Worm (Caenorhabditis elegans): ENCODE results near the gene kin-20.

Gene kin-20

DNA sequence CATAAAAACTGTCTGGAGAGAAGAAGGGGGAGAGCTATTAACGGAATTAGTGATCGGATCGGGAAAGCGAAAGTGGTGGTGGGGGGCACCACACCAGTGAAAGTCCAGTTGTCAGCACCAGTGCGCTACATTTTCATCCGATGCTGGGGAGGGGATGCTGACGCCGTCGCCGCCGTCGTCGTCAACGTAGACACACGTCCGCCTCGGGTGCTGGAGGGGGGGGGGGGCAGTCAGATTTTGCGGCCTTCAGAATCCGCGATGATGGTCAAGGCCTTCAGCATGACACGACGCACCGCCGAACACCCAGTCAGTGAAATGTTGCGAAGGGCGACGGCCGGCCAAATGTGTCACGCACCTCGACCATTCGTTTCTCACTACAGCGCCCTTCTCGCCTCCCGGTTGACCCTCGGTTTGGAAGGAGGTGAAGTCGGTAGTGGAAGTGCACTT lies 32.8 kb upstream of the kin-20 start:
- no peak for TF ChIP-seq pha-4 (tag; optimal IDR thresholded peaks at IDR 0.05)
- peak; percentile 66 for TF ChIP-seq lsy-12 (tag; optimal IDR thresholded peaks at IDR 0.05)
- peak; percentile 8 for TF ChIP-seq tbx-2 (tag; optimal IDR thresholded peaks at IDR 0.05)
- TF ChIP-seq nhr-23 (tag; optimal IDR thresholded peaks at IDR 0.05) = peak; percentile 85
- TF ChIP-seq elt-3 (tag; optimal IDR thresholded peaks at IDR 0.05) = peak in 1 of 3 experiments; percentile 11
- TF ChIP-seq nhr-25 (tag; optimal IDR thresholded peaks at IDR 0.05) = peak; percentile 86

DNA sequence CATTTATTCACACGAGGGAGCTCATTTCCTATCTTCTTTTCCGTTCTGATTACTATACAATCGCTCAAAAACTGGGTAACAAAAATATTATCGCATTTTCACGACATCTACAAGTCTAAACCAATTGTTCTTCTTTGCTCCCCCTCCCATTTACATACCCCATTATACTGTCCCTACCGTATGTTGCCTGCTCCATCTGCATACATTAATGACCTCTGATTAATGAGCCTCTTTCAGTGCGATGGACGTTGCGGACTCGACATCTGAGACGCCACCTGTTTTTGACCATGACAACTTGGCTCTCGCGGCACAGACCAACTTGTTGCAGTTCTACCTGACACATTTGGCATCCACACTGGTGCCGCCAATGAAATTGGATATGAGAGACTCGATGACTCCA lies 31.6 kb upstream of the kin-20 start, which contains the start of gene nhr-91:
Gene nhr-91 (plus strand): TSS at position 232 of the 400 bp plus-strand sequence.
- no peak for TF ChIP-seq lsy-12 (tag; optimal IDR thresholded peaks at IDR 0.05)
- TF ChIP-seq fkh-2 (tag; optimal IDR thresholded peaks at IDR 0.05) = no peak
- TF ChIP-seq lin-15B (tag; optimal IDR thresholded peaks at IDR 0.05) = no peak
- no peak for TF ChIP-seq tbx-2 (tag; optimal IDR thresholded peaks at IDR 0.05)
- TF ChIP-seq lin-39 (tag; optimal IDR thresholded peaks at IDR 0.05) = no peak
- no peak for TF ChIP-seq ceh-28 (tag; optimal IDR thresholded peaks at IDR 0.05)
- TF ChIP-seq nhr-67 (tag; optimal IDR thresholded peaks at IDR 0.05) = no peak
- TF ChIP-seq nhr-23 (tag; optimal IDR thresholded peaks at IDR 0.05) = no peak
- no peak for TF ChIP-seq egl-27 (tag; optimal IDR thresholded peaks at IDR 0.05)
- no peak for TF ChIP-seq nhr-43 (tag; optimal IDR thresholded peaks at IDR 0.05; ENCODE audit: poor library complexity, severe bottlenecking)
- no peak for TF ChIP-seq eor-1 (tag; optimal IDR thresholded peaks at IDR 0.05)
- no peak for TF ChIP-seq ama-1 (optimal IDR thresholded peaks at IDR 0.05)
- no peak for TF ChIP-seq daf-12 (tag; optimal IDR thresholded peaks at IDR 0.05)
- no peak for TF ChIP-seq mdl-1 (tag; optimal IDR thresholded peaks at IDR 0.05)

DNA sequence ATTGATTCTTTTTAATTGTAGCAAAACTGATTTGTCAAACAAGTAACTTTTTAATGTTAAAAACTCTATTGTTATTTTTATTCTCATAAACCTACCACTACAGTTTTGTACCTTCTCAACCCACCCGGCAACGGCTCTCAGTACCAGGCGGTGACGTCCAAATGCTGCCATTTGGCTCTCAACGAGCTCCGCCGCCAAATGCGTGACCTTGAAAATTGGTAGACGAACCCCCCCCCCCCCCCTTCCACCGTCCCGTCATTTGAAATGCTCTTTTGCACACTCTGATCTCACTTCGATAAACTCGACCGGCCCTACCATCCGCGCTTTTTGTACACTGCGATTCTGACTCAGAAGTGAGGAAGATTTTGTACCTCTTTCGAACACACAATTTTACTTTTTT lies 31.1 kb upstream of the kin-20 start:
- TF ChIP-seq nhr-43 (tag; optimal IDR thresholded peaks at IDR 0.05; ENCODE audit: poor library complexity, severe bottlenecking) (no peak), jun-1 (tag; optimal IDR thresholded peaks at IDR 0.05) (no peak), elt-3 (tag; optimal IDR thresholded peaks at IDR 0.05) (no peak), unc-62 (GFP tag; optimal IDR thresholded peaks at IDR 0.05) (no peak), tbx-2 (tag; optimal IDR thresholded peaks at IDR 0.05) (no peak), mml-1 (tag; optimal IDR thresholded peaks at IDR 0.05) (no peak), nhr-76 (tag; optimal IDR thresholded peaks at IDR 0.05) (no peak), ama-1 (optimal IDR thresholded peaks at IDR 0.05) (no peak), nhr-25 (tag; optimal IDR thresholded peaks at IDR 0.05) (no peak), egl-27 (tag; optimal IDR thresholded peaks at IDR 0.05) (no peak), snpc-4 (tag; optimal IDR thresholded peaks at IDR 0.05) (no peak), fkh-10 (GFP tag; optimal IDR thresholded peaks at IDR 0.05) (no peak), hmg-11 (tag; optimal IDR thresholded peaks at IDR 0.05) (no peak), aly-2 (tag; optimal IDR thresholded peaks at IDR 0.05) (no peak), ztf-11 (tag; optimal IDR thresholded peaks at IDR 0.05) (no peak), lin-15B (tag; optimal IDR thresholded peaks at IDR 0.05) (no peak)

DNA sequence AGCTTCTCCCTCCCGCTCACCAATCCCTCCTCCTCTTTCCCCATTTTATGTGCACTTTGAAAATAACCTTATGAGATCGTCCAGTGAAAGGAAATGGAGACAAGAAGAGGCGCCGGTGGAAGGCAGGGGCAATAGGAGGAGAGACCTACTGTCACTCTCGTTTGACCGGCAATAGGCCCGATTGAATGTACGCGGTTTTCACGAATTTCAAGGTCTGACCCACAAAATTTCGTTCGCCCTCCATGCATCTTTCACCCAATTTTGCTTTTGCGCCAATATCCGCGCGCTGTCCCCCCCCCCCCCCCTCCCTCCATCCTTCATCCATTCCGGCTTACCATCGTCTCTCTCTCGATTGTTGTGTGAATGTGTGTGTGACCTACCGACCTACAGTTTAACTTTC lies 30.1 kb upstream of the kin-20 start:
- no peak for TF ChIP-seq ama-1 (optimal IDR thresholded peaks at IDR 0.05)
- TF ChIP-seq nhr-25 (tag; optimal IDR thresholded peaks at IDR 0.05) = peak; percentile 4
- TF ChIP-seq nhr-23 (tag; optimal IDR thresholded peaks at IDR 0.05) = peak; percentile 77
- no peak for TF ChIP-seq sea-2 (GFP tag; optimal IDR thresholded peaks at IDR 0.05)
- no peak for TF ChIP-seq pqm-1 (tag; optimal IDR thresholded peaks at IDR 0.05)

DNA sequence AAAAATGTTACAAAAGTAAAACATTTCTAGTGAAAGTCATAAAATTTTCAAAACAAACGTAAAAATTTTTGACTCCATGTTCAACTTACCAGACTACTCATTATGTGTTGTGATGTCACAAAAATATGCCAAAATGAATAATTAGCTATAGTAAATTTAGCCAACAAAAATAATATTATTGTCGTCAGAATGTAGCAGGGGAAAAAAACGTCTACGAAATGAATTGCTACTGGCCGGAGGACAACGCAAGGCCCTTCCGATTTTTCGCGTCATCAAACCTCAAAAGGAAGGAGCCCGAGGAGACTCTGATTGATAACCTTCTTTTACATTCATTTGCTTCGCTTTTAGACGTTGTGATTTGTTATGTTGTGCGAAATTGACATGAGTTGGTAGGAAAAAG lies 25.3 kb upstream of the kin-20 start, which contains the start of gene ser-2:
Gene ser-2 (minus strand): TSS at position 101 of the 400 bp plus-strand sequence.
- TF ChIP-seq nhr-23 (tag; optimal IDR thresholded peaks at IDR 0.05) = no peak
- no peak for TF ChIP-seq fkh-10 (GFP tag; optimal IDR thresholded peaks at IDR 0.05)
- TF ChIP-seq nhr-67 (tag; optimal IDR thresholded peaks at IDR 0.05) = no peak
- TF ChIP-seq elt-1 (tag; optimal IDR thresholded peaks at IDR 0.05) = no peak
- TF ChIP-seq mdl-1 (tag; optimal IDR thresholded peaks at IDR 0.05) = no peak
- no peak for TF ChIP-seq ama-1 (optimal IDR thresholded peaks at IDR 0.05)
- TF ChIP-seq lin-39 (tag; optimal IDR thresholded peaks at IDR 0.05) = peak; percentile 10
- TF ChIP-seq sea-2 (GFP tag; optimal IDR thresholded peaks at IDR 0.05) = no peak

DNA sequence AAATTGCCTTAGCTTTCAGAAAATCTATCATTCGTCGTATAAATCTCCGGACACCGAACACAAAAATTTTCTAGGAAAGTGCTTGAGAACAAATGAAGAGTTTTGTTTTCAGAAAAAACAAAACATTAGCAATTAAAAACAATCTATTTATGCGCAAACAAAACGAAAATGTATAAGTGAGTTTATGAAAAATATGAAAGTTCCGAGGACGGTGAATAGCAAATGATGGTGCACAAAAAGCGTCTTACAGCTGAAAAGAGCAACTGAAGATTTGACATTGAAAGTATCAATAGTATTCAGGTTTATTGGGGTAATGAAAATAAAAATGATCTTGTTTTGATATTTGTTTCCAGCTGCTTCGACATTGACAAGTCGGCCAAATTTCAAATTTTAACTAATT lies 22.4 kb upstream of the kin-20 start:
- TF ChIP-seq ztf-11 (tag; optimal IDR thresholded peaks at IDR 0.05) = no peak
- TF ChIP-seq zag-1 (tag; optimal IDR thresholded peaks at IDR 0.05) = no peak
- TF ChIP-seq ceh-82 (tag; optimal IDR thresholded peaks at IDR 0.05) = no peak
- no peak for TF ChIP-seq nhr-25 (tag; optimal IDR thresholded peaks at IDR 0.05)
- no peak for TF ChIP-seq elt-3 (tag; optimal IDR thresholded peaks at IDR 0.05)
- no peak for TF ChIP-seq R02D3.7 (tag; optimal IDR thresholded peaks at IDR 0.05)
- no peak for TF ChIP-seq elt-2 (tag; optimal IDR thresholded peaks at IDR 0.05)
- TF ChIP-seq ceh-9 (tag; optimal IDR thresholded peaks at IDR 0.05) = no peak
- no peak for TF ChIP-seq nhr-67 (tag; optimal IDR thresholded peaks at IDR 0.05)
- no peak for TF ChIP-seq nhr-43 (tag; optimal IDR thresholded peaks at IDR 0.05; ENCODE audit: poor library complexity, severe bottlenecking)
- TF ChIP-seq daf-12 (tag; optimal IDR thresholded peaks at IDR 0.05) = no peak
